Worm (Caenorhabditis elegans) whole organism, L3 larva: ENCODE data around the gene orc-3.

Experiments
- R02D3.7 ChIP-seq: fragments of 150-350 bp; optimal IDR thresholded peaks from 2 replicates; lab custom pipeline; 2014; ENCODE audit warnings: missing biosample characterization, missing genetic modification characterization
- ZK546.5 ChIP-seq: sonication (generic microtip); optimal IDR thresholded peaks from 2 replicates; lab custom pipeline; 2017; ENCODE audit warnings: missing biosample characterization, missing genetic modification characterization
- aly-2 ChIP-seq: fragments of 150-350 bp; optimal IDR thresholded peaks from 2 replicates; lab custom pipeline; 2014; ENCODE audit warnings: missing biosample characterization, missing genetic modification characterization
- ama-1 ChIP-seq: fragments of 150-350 bp; optimal IDR thresholded peaks from 2 replicates; lab custom pipeline; 2018
- ceh-16 ChIP-seq: sonication (generic microtip); optimal IDR thresholded peaks from 2 replicates; lab custom pipeline; 2017; ENCODE audit warnings: missing biosample characterization, missing genetic modification characterization
- ceh-28 ChIP-seq: fragments of 150-350 bp; optimal IDR thresholded peaks from 2 replicates; lab custom pipeline; 2014; ENCODE audit warnings: missing biosample characterization, missing genetic modification reagents, missing genetic modification characterization
- ceh-82 ChIP-seq: fragments of 150-350 bp; optimal IDR thresholded peaks from 2 replicates; lab custom pipeline; 2014; ENCODE audit warnings: missing biosample characterization, missing genetic modification characterization
- ceh-9 ChIP-seq: sonication (generic microtip); optimal IDR thresholded peaks from 2 replicates; lab custom pipeline; 2018; ENCODE audit warnings: missing biosample characterization, missing genetic modification characterization
- daf-12 ChIP-seq: fragments of 150-350 bp; optimal IDR thresholded peaks from 2 replicates; lab custom pipeline; 2014; ENCODE audit warnings: missing biosample characterization, missing genetic modification reagents, missing genetic modification characterization
- egl-27 ChIP-seq: sonication (generic microtip); optimal IDR thresholded peaks from 4 replicates; lab custom pipeline; 2017; ENCODE audit warnings: missing biosample characterization, missing genetic modification reagents, missing genetic modification characterization
- egl-5 ChIP-seq: fragments of 150-350 bp; optimal IDR thresholded peaks from 2 replicates; lab custom pipeline; 2017; ENCODE audit warnings: missing biosample characterization, missing genetic modification reagents, missing genetic modification characterization, inconsistent platforms
- elt-1 ChIP-seq: fragments of 150-350 bp; optimal IDR thresholded peaks from 2 replicates; lab custom pipeline; 2014; ENCODE audit warnings: missing biosample characterization, missing genetic modification characterization
- elt-2 ChIP-seq: sonication (generic microtip); optimal IDR thresholded peaks from 2 replicates; lab custom pipeline; 2016; ENCODE audit warnings: missing genetic modification reagents, mild to moderate bottlenecking, missing genetic modification characterization, missing compliant biosample characterization
- elt-3 ChIP-seq, 3 experiments: fragments of 150-350 bp in 1 of 3; sonication (generic microtip) in 2 of 3; optimal IDR thresholded peaks; 2 replicates in 2 of 3; 4 replicates in 1 of 3; lab custom pipeline; 2014 to 2017; ENCODE audit warnings: missing biosample characterization in 3 of 3, missing genetic modification characterization in 3 of 3
- eor-1 ChIP-seq, 2 experiments: fragments of 150-350 bp; optimal IDR thresholded peaks; 2 replicates each; lab custom pipeline; 2014 to 2018; ENCODE audit warnings: missing biosample characterization in 2 of 2, missing genetic modification characterization in 2 of 2
- fkh-10 ChIP-seq: sonication (generic microtip); optimal IDR thresholded peaks from 2 replicates; lab custom pipeline; 2017; ENCODE audit warnings: missing biosample characterization, missing genetic modification reagents, missing genetic modification characterization
- fkh-2 ChIP-seq: fragments of 150-350 bp; optimal IDR thresholded peaks from 2 replicates; lab custom pipeline; 2014; ENCODE audit warnings: missing biosample characterization, missing genetic modification reagents, missing genetic modification characterization
- fos-1 ChIP-seq: fragments of 150-350 bp; optimal IDR thresholded peaks from 2 replicates; lab custom pipeline; 2014; ENCODE audit warnings: missing biosample characterization, missing genetic modification characterization
- hmg-11 ChIP-seq: sonication (generic microtip); optimal IDR thresholded peaks from 2 replicates; lab custom pipeline; 2016; ENCODE audit warnings: missing genetic modification characterization, missing compliant biosample characterization
- jun-1 ChIP-seq: fragments of 150-350 bp; optimal IDR thresholded peaks from 2 replicates; lab custom pipeline; 2014; ENCODE audit warnings: missing biosample characterization, missing genetic modification reagents, missing genetic modification characterization
- lin-15B ChIP-seq: fragments of 150-350 bp; optimal IDR thresholded peaks from 2 replicates; lab custom pipeline; 2014; ENCODE audit warnings: missing biosample characterization, missing genetic modification characterization
- lin-39 ChIP-seq: fragments of 150-350 bp; optimal IDR thresholded peaks from 2 replicates; lab custom pipeline; 2018; ENCODE audit warnings: missing biosample characterization, missing genetic modification reagents, missing genetic modification characterization
- lsy-12 ChIP-seq: sonication (generic microtip); optimal IDR thresholded peaks from 2 replicates; lab custom pipeline; 2016; ENCODE audit warnings: mild to moderate bottlenecking, missing genetic modification characterization, missing compliant biosample characterization
- mdl-1 ChIP-seq: fragments of 150-350 bp; optimal IDR thresholded peaks from 2 replicates; lab custom pipeline; 2014; ENCODE audit warnings: missing biosample characterization, missing genetic modification characterization
- mml-1 ChIP-seq: fragments of 150-350 bp; sonication (generic microtip); optimal IDR thresholded peaks from 3 replicates; lab custom pipeline; 2014; ENCODE audit warnings: missing biosample characterization, missing genetic modification characterization
- nfya-1 ChIP-seq: sonication (generic microtip); optimal IDR thresholded peaks from 2 replicates; lab custom pipeline; 2017; ENCODE audit warnings: missing genetic modification characterization, mild to moderate bottlenecking, missing compliant biosample characterization, antibody characterized with exemption, moderate library complexity; ENCODE audit not compliant: insufficient read depth
- nhr-11 ChIP-seq: fragments of 150-350 bp; optimal IDR thresholded peaks from 2 replicates; lab custom pipeline; 2014; ENCODE audit warnings: missing biosample characterization, missing genetic modification characterization
- nhr-12 ChIP-seq: fragments of 150-350 bp; optimal IDR thresholded peaks from 2 replicates; lab custom pipeline; 2014; ENCODE audit warnings: missing biosample characterization, missing genetic modification characterization
- nhr-23 ChIP-seq: fragments of 150-350 bp; optimal IDR thresholded peaks from 2 replicates; lab custom pipeline; 2014; ENCODE audit warnings: missing biosample characterization, missing genetic modification reagents, missing genetic modification characterization
- nhr-237 ChIP-seq: fragments of 150-350 bp; optimal IDR thresholded peaks from 2 replicates; lab custom pipeline; 2014; ENCODE audit warnings: missing biosample characterization, missing genetic modification characterization
- nhr-25 ChIP-seq: sonication (generic microtip); optimal IDR thresholded peaks from 2 replicates; lab custom pipeline; 2017; ENCODE audit warnings: missing biosample characterization, missing genetic modification characterization
- nhr-28 ChIP-seq: fragments of 150-350 bp; optimal IDR thresholded peaks from 2 replicates; lab custom pipeline; 2014; ENCODE audit warnings: missing biosample characterization, missing genetic modification characterization
- nhr-43 ChIP-seq: sonication (generic microtip); optimal IDR thresholded peaks from 2 replicates; lab custom pipeline; 2016; ENCODE audit warnings: mild to moderate bottlenecking, missing genetic modification characterization, missing compliant biosample characterization; ENCODE audit not compliant: poor library complexity, severe bottlenecking
- nhr-76 ChIP-seq: fragments of 150-350 bp; sonication (generic microtip); optimal IDR thresholded peaks from 5 replicates; lab custom pipeline; 2014; ENCODE audit warnings: missing biosample characterization, missing genetic modification characterization
- nhr-77 ChIP-seq: fragments of 150-350 bp; optimal IDR thresholded peaks from 2 replicates; lab custom pipeline; 2014; ENCODE audit warnings: missing biosample characterization, missing genetic modification characterization
- pha-4 ChIP-seq: fragments of 150-350 bp; optimal IDR thresholded peaks from 2 replicates; lab custom pipeline; 2014; ENCODE audit warnings: missing biosample characterization, missing genetic modification reagents, missing genetic modification characterization
- pqm-1 ChIP-seq: fragments of 150-350 bp; optimal IDR thresholded peaks from 2 replicates; lab custom pipeline; 2017; ENCODE audit warnings: missing biosample characterization, missing genetic modification characterization, inconsistent platforms
- sea-2 ChIP-seq: fragments of 150-350 bp; sonication (generic microtip); optimal IDR thresholded peaks from 4 replicates; lab custom pipeline; 2014; ENCODE audit warnings: missing biosample characterization, missing genetic modification reagents, missing genetic modification characterization
- skn-1 ChIP-seq: fragments of 150-350 bp; optimal IDR thresholded peaks from 2 replicates; lab custom pipeline; 2014; ENCODE audit warnings: missing biosample characterization, missing genetic modification characterization
- snpc-4 ChIP-seq: fragments of 150-350 bp; optimal IDR thresholded peaks from 2 replicates; lab custom pipeline; 2014; ENCODE audit warnings: missing biosample characterization, missing genetic modification characterization
- tbx-2 ChIP-seq: sonication (generic microtip); optimal IDR thresholded peaks from 2 replicates; lab custom pipeline; 2016; ENCODE audit warnings: mild to moderate bottlenecking, missing genetic modification characterization, missing compliant biosample characterization
- unc-39 ChIP-seq: sonication (generic microtip); optimal IDR thresholded peaks from 4 replicates; lab custom pipeline; 2017; ENCODE audit warnings: missing biosample characterization, missing genetic modification characterization
- unc-62 ChIP-seq: fragments of 150-350 bp; sonication (generic microtip); optimal IDR thresholded peaks from 4 replicates; lab custom pipeline; 2014; ENCODE audit warnings: missing biosample characterization, missing genetic modification reagents, missing genetic modification characterization
- zag-1 ChIP-seq: fragments of 150-350 bp; optimal IDR thresholded peaks from 2 replicates; lab custom pipeline; 2014; ENCODE audit warnings: missing biosample characterization, missing genetic modification characterization
- ztf-11 ChIP-seq: fragments of 150-350 bp; optimal IDR thresholded peaks from 2 replicates; lab custom pipeline; 2014; ENCODE audit warnings: missing biosample characterization, missing genetic modification characterization
- ztf-4 ChIP-seq: fragments of 150-350 bp; optimal IDR thresholded peaks from 2 replicates; lab custom pipeline; 2014; ENCODE audit warnings: missing biosample characterization, missing genetic modification characterization

orc-3 gene

ce11 chrIII:1193326-1193862, 14.5 kb upstream of the orc-3 start, which contains the start of gene Y119D3B.14:
Gene Y119D3B.14 (minus strand): TSS chrIII:1193812.
- TF ChIP-seq ceh-28 (peak; percentile 50), snpc-4 (no peak), eor-1 (tag; optimal IDR thresholded peaks at IDR 0.05; lab: Kevin White, UChicago) (no peak), R02D3.7 (tag; lab: Kevin White, UChicago) (no peak), nhr-25 (tag; lab: Kevin White, UChicago) (no peak), pqm-1 (no peak)
- TF ChIP-seq, all 47 proteins: peak for 1

ce11 chrIII:1196192-1196591, 11.7 kb upstream of the orc-3 start, which contains the start of gene dss-1:
Gene dss-1 (minus strand): TSS chrIII:1196292.
- TF ChIP-seq elt-1 (tag; lab: Kevin White, UChicago) (no peak), nhr-23 (tag; lab: Kevin White, UChicago) (no peak), nhr-237 (tag; lab: Kevin White, UChicago) (no peak), ama-1 (lab: Kevin White, UChicago) (no peak), pha-4 (no peak), nhr-76 (tag; lab: Kevin White, UChicago) (no peak), egl-5 (tag; lab: Kevin White, UChicago) (no peak), R02D3.7 (tag; lab: Kevin White, UChicago) (no peak), nhr-11 (tag; lab: Kevin White, UChicago) (no peak), elt-3 (tag; optimal IDR thresholded peaks at IDR 0.05; lab: Kevin White, UChicago) (no peak), fkh-2 (no peak), skn-1 (tag; lab: Kevin White, UChicago) (no peak), mml-1 (tag; lab: Kevin White, UChicago) (no peak)

- TF ChIP-seq nhr-76 (tag; lab: Kevin White, UChicago) (no peak), ceh-16 (tag; lab: Kevin White, UChicago) (no peak), pqm-1 (peak; percentile 22), nhr-43 (tag; lab: Kevin White, UChicago) (peak; percentile 42), tbx-2 (tag; lab: Kevin White, UChicago) (peak; percentile 39), elt-3 (tag; optimal IDR thresholded peaks at IDR 0.05; lab: Kevin White, UChicago) (no peak), ztf-4 (tag; lab: Kevin White, UChicago) (no peak), pha-4 (peak; percentile 91), egl-27 (no peak), sea-2 (no peak), skn-1 (tag; lab: Kevin White, UChicago) (peak; percentile 90), egl-5 (tag; lab: Kevin White, UChicago) (peak; percentile 97), elt-2 (tag; lab: Kevin White, UChicago) (peak; percentile 22), lin-39 (peak; percentile 73), fos-1 (no peak), nhr-28 (tag; lab: Kevin White, UChicago) (no peak), ceh-28 (peak; percentile 68), jun-1 (tag; lab: Kevin White, UChicago) (peak; percentile 29), snpc-4 (peak; percentile 74), lsy-12 (tag; lab: Kevin White, UChicago) (no peak), hmg-11 (tag; lab: Kevin White, UChicago) (peak; percentile 61), aly-2 (tag; lab: Kevin White, UChicago) (no peak), ZK546.5 (tag; lab: Kevin White, UChicago) (no peak), nhr-77 (tag; lab: Kevin White, UChicago) (peak; percentile 23), nhr-237 (tag; lab: Kevin White, UChicago) (no peak), mdl-1 (tag; lab: Kevin White, UChicago) (no peak), ama-1 (lab: Kevin White, UChicago) (peak; percentile 54), nfya-1 (tag; lab: Kevin White, UChicago) (peak; percentile 85), zag-1 (tag; lab: Kevin White, UChicago) (no peak), unc-62 (GFP tag; lab: Kevin White, UChicago) (no peak), nhr-25 (tag; lab: Kevin White, UChicago) (peak; percentile 53), mml-1 (tag; lab: Kevin White, UChicago) (no peak), nhr-23 (tag; lab: Kevin White, UChicago) (peak; percentile 67), unc-39 (tag; lab: Kevin White, UChicago) (no peak), lin-15B (tag; lab: Kevin White, UChicago) (peak; percentile 95), nhr-11 (tag; lab: Kevin White, UChicago) (no peak), ceh-82 (tag; lab: Kevin White, UChicago) (peak; percentile 2), ceh-9 (tag; lab: Kevin White, UChicago) (no peak), fkh-10 (GFP tag; lab: Kevin White, UChicago) (peak; percentile 64), fkh-2 (no peak), elt-1 (tag; lab: Kevin White, UChicago) (peak; percentile 59), daf-12 (tag; lab: Kevin White, UChicago) (no peak), ztf-11 (tag; lab: Kevin White, UChicago) (no peak), nhr-12 (tag; lab: Kevin White, UChicago) (no peak), eor-1 (tag; optimal IDR thresholded peaks at IDR 0.05; lab: Kevin White, UChicago) (no peak)
These were observed 5.9 kb upstream of the orc-3 start, which contains the start of the genes mrpl-45 and Y119D3B.12 for ce11 chrIII:1201958-1202596. Gene mrpl-45 (minus strand): TSS chrIII:1202008. Gene Y119D3B.12 (plus strand): TSS chrIII:1202546.
